Fruit fly (Drosophila melanogaster): ENCODE data around the gene inaE.
A peak's percentile ranks its signal among the peaks of the same experiment; 100 is the strongest.

The inaE gene

DNA sequence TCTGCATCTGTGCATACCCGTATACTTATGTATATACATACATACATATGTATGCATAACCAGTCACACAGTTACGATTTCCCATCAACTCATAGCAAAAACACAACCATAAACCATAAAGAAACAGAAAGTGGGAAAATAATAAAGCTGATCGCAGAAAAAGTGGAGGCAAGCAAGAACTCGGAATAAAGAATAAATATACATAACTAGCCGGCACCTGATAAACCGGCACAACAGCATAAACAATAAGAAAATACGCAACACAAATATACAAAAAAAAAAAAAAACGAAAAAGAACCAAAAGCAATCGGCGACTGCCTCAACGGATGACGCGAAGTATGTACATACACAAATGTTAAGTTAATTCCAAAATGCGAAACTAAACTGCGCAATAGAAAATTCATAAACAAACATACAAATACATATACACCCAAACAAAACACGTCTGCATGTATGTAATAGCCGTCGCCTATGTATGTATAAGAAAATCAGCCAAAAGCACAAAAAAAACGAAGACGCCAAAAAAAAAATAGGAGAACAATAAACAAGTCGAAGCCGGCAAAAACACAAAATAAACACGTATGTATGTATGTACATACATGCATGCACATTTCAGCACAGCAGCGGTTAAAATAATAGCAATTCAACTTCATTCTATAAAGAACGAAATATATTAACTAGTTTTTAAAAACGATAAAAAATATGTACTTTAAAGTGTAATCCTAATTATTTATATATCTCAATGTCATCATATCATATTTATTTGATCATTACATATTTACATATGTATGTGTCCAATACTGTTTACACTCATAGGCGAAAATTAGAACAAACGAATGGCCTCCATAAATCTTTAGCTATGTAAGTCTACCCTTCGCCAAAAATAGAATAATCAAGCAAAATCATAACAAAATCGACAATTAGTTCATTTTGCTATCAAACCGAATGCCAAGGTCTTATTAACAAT is 34.3 kb upstream of the inaE start (continued):
- TF ChIP-seq achi (GFP tag; optimal IDR thresholded peaks at IDR 0.05) (peak; percentile 26), topi (GFP tag; optimal IDR thresholded peaks at IDR 0.05) (peak; percentile 24), Ets96B (tag; optimal IDR thresholded peaks at IDR 0.05) (peak; percentile 22), net (GFP tag; optimal IDR thresholded peaks at IDR 0.05) (no peak), OdsH (GFP tag; optimal IDR thresholded peaks at IDR 0.05) (peak; percentile 46), CG15336 (GFP tag; IDR thresholded peaks at IDR 0.05) (peak; percentile 81), CG9139 (GFP tag; optimal IDR thresholded peaks at IDR 0.05) (no peak), Eip93F (GFP tag; optimal IDR thresholded peaks at IDR 0.05) (no peak), Sox102F (GFP tag; optimal IDR thresholded peaks at IDR 0.05) (peak; percentile 10), eg (GFP tag; IDR thresholded peaks at IDR 0.05) (peak; percentile 67), Lpt (GFP tag; optimal IDR thresholded peaks at IDR 0.05) (no peak), acj6 (GFP tag; optimal IDR thresholded peaks at IDR 0.05) (peak; percentile 35), CG8319 (GFP tag; optimal IDR thresholded peaks at IDR 0.05) (no peak), svp (GFP tag) (peak; percentile 71), Eip75B (GFP tag; optimal IDR thresholded peaks at IDR 0.05) (peak; percentile 15), Hr4 (GFP tag; optimal IDR thresholded peaks at IDR 0.05) (peak; percentile 44)

dm6 chrX:13749873-13750241 is 33.7 kb upstream of the inaE start:
- no peak for TF ChIP-seq CG31627 (GFP tag; optimal IDR thresholded peaks at IDR 0.05)
- TF ChIP-seq fkh (GFP tag; optimal IDR thresholded peaks at IDR 0.05), result peak; percentile 72

DNA sequence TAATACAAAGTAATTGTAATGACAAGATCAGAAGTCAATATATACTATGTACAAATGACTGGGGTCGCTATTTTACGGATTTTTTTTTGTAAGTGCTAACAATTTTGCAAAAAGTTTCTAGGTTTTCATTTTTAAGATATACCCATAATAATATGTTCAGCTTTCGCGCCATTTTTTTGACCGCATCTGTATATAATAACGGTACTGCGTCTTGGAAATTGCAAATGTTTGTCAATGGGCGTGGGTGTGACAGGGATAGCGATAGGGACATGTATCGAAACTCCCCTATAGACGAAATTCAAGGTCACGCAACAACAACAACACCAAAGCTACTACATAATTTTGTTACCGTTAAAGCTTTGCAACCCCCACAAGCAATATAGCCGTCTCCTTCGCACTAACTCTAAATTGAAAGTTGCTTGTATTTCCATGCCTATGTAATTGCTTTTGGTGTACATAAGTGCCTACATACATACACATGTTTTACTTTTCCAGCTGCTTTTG is 30.9 kb upstream of the inaE start:
- TF ChIP-seq Eip78C (GFP tag) (peak; percentile 61), CG6854 (GFP tag; optimal IDR thresholded peaks at IDR 0.05) (no peak), Eip93F (GFP tag; optimal IDR thresholded peaks at IDR 0.05) (no peak)

DNA sequence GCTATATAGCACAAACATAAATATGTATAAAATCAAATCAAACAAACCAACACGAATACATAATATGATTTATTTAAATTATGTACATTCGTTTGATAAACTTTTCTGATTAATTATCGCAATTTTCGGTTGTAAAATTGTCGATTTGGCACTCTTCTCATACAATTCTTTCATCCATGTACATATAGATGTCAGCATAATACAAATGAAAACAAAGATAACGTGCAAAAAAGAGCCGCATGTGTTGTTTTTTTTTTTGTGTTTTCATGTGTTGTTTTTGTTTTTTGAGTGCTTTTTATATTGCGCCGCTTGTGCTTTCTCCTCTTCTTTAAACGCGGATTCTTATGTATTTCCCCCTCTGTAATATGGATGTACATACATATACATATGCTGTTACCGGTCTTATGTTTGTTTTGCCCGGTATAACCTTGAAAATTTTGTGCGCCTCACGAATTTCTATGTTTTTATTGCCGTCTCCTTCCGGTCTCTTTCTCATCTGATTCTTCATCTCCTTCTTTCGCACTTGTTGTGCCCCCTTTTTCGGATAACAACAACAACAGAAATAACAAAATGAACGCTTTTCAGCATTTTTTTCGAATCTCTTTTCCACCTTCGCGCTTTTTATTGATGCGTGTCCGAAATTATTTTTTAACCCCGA is 30.3 kb upstream of the inaE start:
- peak in 1 of 2 experiments; percentile 5 for TF ChIP-seq ss (GFP tag; optimal IDR thresholded peaks at IDR 0.05)
- peak; percentile 31; the same call in 2 of the 3 replicates for TF ChIP-seq CG6163 (GFP tag; IDR thresholded peaks at IDR 0.05)
- TF ChIP-seq dac (GFP tag; optimal IDR thresholded peaks at IDR 0.05), result no peak
- TF ChIP-seq CG34406 (GFP tag; optimal IDR thresholded peaks at IDR 0.05), result no peak
- TF ChIP-seq CG11294 (GFP tag; IDR thresholded peaks at IDR 0.05), result no peak
- no peak for TF ChIP-seq spab (GFP tag; optimal IDR thresholded peaks at IDR 0.05)
- peak; percentile 19 for TF ChIP-seq CG6854 (GFP tag; optimal IDR thresholded peaks at IDR 0.05)
- no peak for TF ChIP-seq CG6808 (GFP tag; optimal IDR thresholded peaks at IDR 0.05)

- TF ChIP-seq achi (GFP tag; optimal IDR thresholded peaks at IDR 0.05) (no peak), spab (GFP tag; optimal IDR thresholded peaks at IDR 0.05) (no peak), eg (GFP tag; IDR thresholded peaks at IDR 0.05) (no peak), Ets21C (GFP tag; optimal IDR thresholded peaks at IDR 0.05) (no peak), svp (GFP tag) (peak; percentile 58), CG11902 (GFP tag; optimal IDR thresholded peaks at IDR 0.05) (no peak), CG10631 (GFP tag; optimal IDR thresholded peaks at IDR 0.05) (no peak)
Measured at dm6 chrX:13753775-13754174, 29.7 kb upstream of the inaE start.
